Fruit fly (Drosophila melanogaster): ENCODE results near the gene CG32579.

Gene CG32579

DNA sequence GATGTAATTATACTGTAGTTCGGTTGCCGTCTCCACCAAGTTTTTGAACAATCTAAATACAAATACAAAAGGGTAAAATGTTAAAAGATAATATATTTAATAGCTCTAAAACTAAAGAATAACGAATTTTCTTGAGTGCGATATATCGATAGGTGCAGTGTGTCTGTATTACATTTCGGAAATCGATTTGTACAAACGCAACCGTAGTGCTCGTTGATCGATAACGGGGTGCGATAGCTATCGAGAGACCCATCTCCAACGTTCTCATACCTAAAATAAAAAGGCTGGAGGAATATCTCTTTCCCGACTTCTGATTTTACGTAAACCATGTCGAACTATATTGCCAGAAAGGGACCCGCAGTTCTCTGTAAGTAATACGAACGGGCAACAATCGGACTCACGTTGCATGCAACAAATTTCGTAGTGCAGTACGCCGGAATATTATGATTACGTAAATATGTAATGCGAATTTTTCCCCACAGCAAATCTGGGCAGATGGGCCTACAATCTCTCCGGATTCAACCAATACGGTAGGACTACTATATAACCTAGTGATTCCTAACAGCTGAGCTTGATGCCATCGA, 36.9 kb upstream of the CG32579 start, which contains the start of gene UQCR-14 (continued):
- TF ChIP-seq CG3847 (GFP tag; IDR thresholded peaks at IDR 0.05) (peak; percentile 53), lov (optimal IDR thresholded peaks at IDR 0.05) (no peak), lov (GFP tag; IDR thresholded peaks at IDR 0.05) (no peak), sug (tag; optimal IDR thresholded peaks at IDR 0.05) (peak; percentile 47), CG7745 (tag; optimal IDR thresholded peaks at IDR 0.05) (no peak), Dfd (GFP tag; optimal IDR thresholded peaks at IDR 0.05) (no peak), stc (GFP tag; IDR thresholded peaks at IDR 0.05) (no peak), ssp (GFP tag; IDR thresholded peaks at IDR 0.05) (peak; percentile 44), CG13296 (GFP tag; optimal IDR thresholded peaks at IDR 0.05) (peak; percentile 44), org-1 (GFP tag; optimal IDR thresholded peaks at IDR 0.05) (no peak), TFAM (GFP tag; optimal IDR thresholded peaks at IDR 0.05) (no peak), CoRest (tag; optimal IDR thresholded peaks at IDR 0.05) (peak; percentile 28), zf30C (GFP tag; optimal IDR thresholded peaks at IDR 0.05) (peak; percentile 40), NFAT (GFP tag; IDR thresholded peaks at IDR 0.05) (peak; percentile 36; the same call in 1 of the 2 replicates), CG6254 (GFP tag; optimal IDR thresholded peaks at IDR 0.05) (peak; percentile 6), pros (GFP tag; optimal IDR thresholded peaks at IDR 0.05) (no peak), Ravus (GFP tag; IDR thresholded peaks at IDR 0.05) (no peak), pita (GFP tag; optimal IDR thresholded peaks at IDR 0.05) (no peak), Nf-YB (GFP tag; optimal IDR thresholded peaks at IDR 0.05) (no peak), peb (GFP tag; IDR thresholded peaks at IDR 0.05) (no peak), amos (GFP tag; IDR thresholded peaks at IDR 0.05; ENCODE audit: partially characterized antibody) (peak; percentile 99), CG6654 (GFP tag; optimal IDR thresholded peaks at IDR 0.05) (no peak), crol (GFP tag; IDR thresholded peaks at IDR 0.05) (no peak), CG10462 (GFP tag; optimal IDR thresholded peaks at IDR 0.05) (no peak), Side (GFP tag; optimal IDR thresholded peaks at IDR 0.05) (no peak), CG16779 (GFP tag; IDR thresholded peaks at IDR 0.05) (no peak), CG6272 (GFP tag; IDR thresholded peaks at IDR 0.05) (peak; percentile 44; the same call in 1 of the 2 replicates), Sox102F (GFP tag; optimal IDR thresholded peaks at IDR 0.05) (no peak), CG31441 (GFP tag; IDR thresholded peaks at IDR 0.05) (peak; percentile 29; the same call in 1 of the 2 replicates), H2.0 (GFP tag; IDR thresholded peaks at IDR 0.05) (no peak), Hr51 (GFP tag; optimal IDR thresholded peaks at IDR 0.05) (no peak), Sry-β (GFP tag; optimal IDR thresholded peaks at IDR 0.05) (no peak), E2f2 (GFP tag; IDR thresholded peaks at IDR 0.05) (peak; percentile 71), ttk (GFP tag; IDR thresholded peaks at IDR 0.05) (no peak), CG13775 (GFP tag; optimal IDR thresholded peaks at IDR 0.05) (peak; percentile 12), dm (GFP tag; optimal IDR thresholded peaks at IDR 0.05) (no peak), zen2 (GFP tag; IDR thresholded peaks at IDR 0.05; ENCODE audit: partially characterized antibody) (peak; percentile 91; the same call in 2 of the 3 replicates), zen (tag; optimal IDR thresholded peaks at IDR 0.05) (peak; percentile 5), CG1603 (tag; optimal IDR thresholded peaks at IDR 0.05) (peak; percentile 73), CG17361 (GFP tag; IDR thresholded peaks at IDR 0.05) (no peak), CG11247 (GFP tag; IDR thresholded peaks at IDR 0.05) (peak; percentile 18; the same call in 1 of the 2 replicates), Dref (GFP tag; IDR thresholded peaks at IDR 0.05) (peak; percentile 99), Ets65A (GFP tag) (peak; percentile 67), CG42726 (GFP tag; IDR thresholded peaks at IDR 0.05; ENCODE audit: partially characterized antibody) (peak; percentile 98), bigmax (GFP tag; optimal IDR thresholded peaks at IDR 0.05) (no peak), unc-4 (GFP tag; IDR thresholded peaks at IDR 0.05; ENCODE audit: partially characterized antibody) (peak; percentile 98), Xrp1 (GFP tag; IDR thresholded peaks at IDR 0.05) (no peak), CG10431 (GFP tag; optimal IDR thresholded peaks at IDR 0.05) (no peak), nom (GFP tag; optimal IDR thresholded peaks at IDR 0.05) (peak; percentile 52), CG4854 (GFP tag; optimal IDR thresholded peaks at IDR 0.05) (peak; percentile 38)
